Fruit fly (Drosophila melanogaster) whole organism, embryonic: ENCODE data around the gene CG9662.

ENCODE experiments used
- Bgb ChIP-seq: fragments of 200-800 bp; sonication (Bioruptor generic); IDR thresholded peaks from 2 replicates; pipeline ENCODE4 v1.3.6; 2022; ENCODE audit warnings: missing biosample characterization, missing genetic modification characterization; ENCODE audit not compliant: partially characterized antibody
- CG11696 ChIP-seq: fragments of 200-800 bp; sonication (Bioruptor generic); IDR thresholded peaks from 2 replicates; pipeline ENCODE4 v1.3.6; 2022; ENCODE audit warnings: missing biosample characterization, missing genetic modification characterization
- CG12236 ChIP-seq: fragments of 200-800 bp; sonication (Bioruptor generic); optimal IDR thresholded peaks from 2 replicates; lab custom pipeline; 2016; ENCODE audit warnings: missing biosample characterization, missing genetic modification characterization
- CG12299 ChIP-seq: fragments of 200-800 bp; sonication (Bioruptor generic); optimal IDR thresholded peaks from 2 replicates; lab custom pipeline; 2018; ENCODE audit warnings: missing biosample characterization, mild to moderate bottlenecking, missing genetic modification characterization
- CG14014 ChIP-seq: fragments of 200-800 bp; sonication (Bioruptor generic); IDR thresholded peaks from 2 replicates; pipeline ENCODE4 v1.3.6; 2022; ENCODE audit warnings: missing biosample characterization, missing genetic modification characterization
- CG14441 ChIP-seq: fragments of 200-800 bp; sonication (Bioruptor generic); IDR thresholded peaks from 2 replicates; pipeline ENCODE4 v1.3.6; 2022; ENCODE audit warnings: missing biosample characterization, missing genetic modification characterization
- CG1603 ChIP-seq: fragments of 200-800 bp; sonication (Bioruptor generic); optimal IDR thresholded peaks from 2 replicates; lab custom pipeline; 2019; ENCODE audit warnings: missing biosample characterization, mild to moderate bottlenecking, missing genetic modification characterization, moderate library complexity
- CG1792 ChIP-seq: fragments of 200-800 bp; sonication (Bioruptor generic); optimal IDR thresholded peaks from 2 replicates; lab custom pipeline; 2016; ENCODE audit warnings: missing biosample characterization, missing genetic modification characterization
- CG1832 ChIP-seq: fragments of 200-800 bp; sonication (Bioruptor generic); optimal IDR thresholded peaks from 2 replicates; lab custom pipeline; 2017; ENCODE audit warnings: missing biosample characterization, mild to moderate bottlenecking, missing genetic modification characterization, inconsistent platforms
- CG2678 ChIP-seq: fragments of 200-800 bp; sonication (Bioruptor generic); optimal IDR thresholded peaks from 3 replicates; lab custom pipeline; 2019; ENCODE audit warnings: missing biosample characterization, mild to moderate bottlenecking, missing genetic modification characterization, moderate library complexity
- CG30020 ChIP-seq: fragments of 200-800 bp; optimal IDR thresholded peaks from 2 replicates; lab custom pipeline; 2019; ENCODE audit warnings: missing biosample characterization, mild to moderate bottlenecking, missing genetic modification characterization, moderate library complexity
- CG30403 ChIP-seq: fragments of 200-800 bp; sonication (Bioruptor generic); optimal IDR thresholded peaks from 3 replicates; lab custom pipeline; 2016; ENCODE audit warnings: missing biosample characterization, missing genetic modification characterization
- CG34376 ChIP-seq: fragments of 200-800 bp; sonication (Bioruptor generic); optimal IDR thresholded peaks from 2 replicates; lab custom pipeline; 2018; ENCODE audit warnings: missing biosample characterization, mild to moderate bottlenecking, missing genetic modification characterization
- CG4707 ChIP-seq: fragments of 200-800 bp; sonication (Bioruptor generic); optimal IDR thresholded peaks from 2 replicates; lab custom pipeline; 2018; ENCODE audit warnings: missing biosample characterization, mild to moderate bottlenecking, missing genetic modification characterization, moderate library complexity
- CG6654 ChIP-seq: fragments of 200-800 bp; sonication (Bioruptor generic); optimal IDR thresholded peaks from 2 replicates; lab custom pipeline; 2017; ENCODE audit warnings: missing biosample characterization, mild to moderate bottlenecking, missing genetic modification characterization
- CG6813 ChIP-seq: fragments of 200-800 bp; sonication (Bioruptor generic); optimal IDR thresholded peaks from 2 replicates; lab custom pipeline; 2017; ENCODE audit warnings: missing biosample characterization, missing genetic modification characterization, mild to moderate bottlenecking, moderate library complexity, missing genetic modification reagents
- CG6854 ChIP-seq: fragments of 200-800 bp; sonication (Bioruptor generic); optimal IDR thresholded peaks from 3 replicates; lab custom pipeline; 2017; ENCODE audit warnings: missing biosample characterization, mild to moderate bottlenecking, missing genetic modification characterization
- CG7928 ChIP-seq: fragments of 200-800 bp; sonication (Bioruptor generic); optimal IDR thresholded peaks from 2 replicates; lab custom pipeline; 2017; ENCODE audit warnings: missing biosample characterization, mild to moderate bottlenecking, missing genetic modification characterization
- CG8089 ChIP-seq: fragments of 200-800 bp; sonication (Bioruptor generic); optimal IDR thresholded peaks from 3 replicates; lab custom pipeline; 2016; ENCODE audit warnings: missing biosample characterization, missing genetic modification characterization
- D19B ChIP-seq: fragments of 200-800 bp; sonication (Bioruptor generic); optimal IDR thresholded peaks from 2 replicates; lab custom pipeline; 2017; ENCODE audit warnings: missing biosample characterization, mild to moderate bottlenecking, missing genetic modification characterization
- Dip2 ChIP-seq: fragments of 200-800 bp; sonication (Bioruptor generic); IDR thresholded peaks from 2 replicates; pipeline ENCODE4 v1.3.6; 2022; ENCODE audit warnings: missing biosample characterization, missing genetic modification characterization
- Dll ChIP-seq: fragments of 200-800 bp; sonication (Bioruptor generic); IDR thresholded peaks from 4 replicates; pipeline ENCODE4 v1.3.6; 2022; ENCODE audit warnings: missing biosample characterization, missing genetic modification characterization; ENCODE audit not compliant: partially characterized antibody
- Eip74EF ChIP-seq, 2 experiments: fragments of 200-800 bp in 1 of 2; fragments of >200 bp in 1 of 2; sonication (Bioruptor generic) in 1 of 2; optimal IDR thresholded peaks; 2 replicates each; lab custom pipeline; 2017 to 2019; ENCODE audit warnings: missing biosample characterization in 2 of 2, missing genetic modification characterization in 2 of 2, mild to moderate bottlenecking in 1 of 2, moderate library complexity in 1 of 2
- Elba2 ChIP-seq: fragments of 200-800 bp; sonication (Bioruptor generic); optimal IDR thresholded peaks from 3 replicates; lab custom pipeline; 2016; ENCODE audit warnings: missing biosample characterization, missing genetic modification characterization
- Fer2 ChIP-seq: fragments of 200-800 bp; sonication (Bioruptor generic); optimal IDR thresholded peaks from 2 replicates; lab custom pipeline; 2018; ENCODE audit warnings: missing biosample characterization, mild to moderate bottlenecking, missing genetic modification characterization, moderate library complexity
- Gug ChIP-seq: fragments of 200-800 bp; sonication (Bioruptor generic); IDR thresholded peaks from 4 replicates; pipeline ENCODE4 v1.3.6; 2022; ENCODE audit warnings: missing biosample characterization, missing genetic modification characterization
- HHEX ChIP-seq: fragments of 200-800 bp; sonication (Bioruptor generic); optimal IDR thresholded peaks from 3 replicates; lab custom pipeline; 2017; ENCODE audit warnings: missing biosample characterization, mild to moderate bottlenecking, missing genetic modification characterization, missing genetic modification reagents
- Lpt ChIP-seq: fragments of >200 bp; optimal IDR thresholded peaks from 2 replicates; lab custom pipeline; 2018; ENCODE audit warnings: missing biosample characterization, missing genetic modification characterization
- Mad ChIP-seq: fragments of 200-800 bp; sonication (Bioruptor generic); optimal IDR thresholded peaks from 2 replicates; lab custom pipeline; 2016; ENCODE audit warnings: missing biosample characterization, missing genetic modification characterization
- NC2α ChIP-seq: fragments of 200-800 bp; sonication (Bioruptor generic); optimal IDR thresholded peaks from 2 replicates; lab custom pipeline; 2016; ENCODE audit warnings: missing biosample characterization, missing genetic modification characterization
- NK7.1 ChIP-seq: fragments of 200-800 bp; sonication (Bioruptor generic); optimal IDR thresholded peaks from 3 replicates; lab custom pipeline; 2016; ENCODE audit warnings: missing biosample characterization, missing genetic modification characterization
- Nf-YA ChIP-seq: fragments of 200-800 bp; sonication (Bioruptor generic); IDR thresholded peaks from 2 replicates; pipeline ENCODE4 v1.3.6; 2022; ENCODE audit warnings: missing biosample characterization, missing genetic modification characterization
- Nf-YB ChIP-seq: fragments of 200-800 bp; sonication (Bioruptor generic); optimal IDR thresholded peaks from 3 replicates; lab custom pipeline; 2019; ENCODE audit warnings: missing biosample characterization, mild to moderate bottlenecking, missing genetic modification characterization, moderate library complexity
- Opbp ChIP-seq: fragments of 200-800 bp; sonication (Bioruptor generic); IDR thresholded peaks from 3 replicates; pipeline ENCODE4 v1.3.6; 2022; ENCODE audit warnings: missing biosample characterization, missing genetic modification characterization; ENCODE audit not compliant: partially characterized antibody
- YL-1 ChIP-seq: fragments of 200-800 bp; sonication (Bioruptor generic); optimal IDR thresholded peaks from 3 replicates; lab custom pipeline; 2017; ENCODE audit warnings: missing biosample characterization, mild to moderate bottlenecking, missing genetic modification characterization
- al ChIP-seq: fragments of 200-800 bp; sonication (Bioruptor generic); IDR thresholded peaks from 2 replicates; pipeline ENCODE4 v1.3.6; 2022; ENCODE audit warnings: missing biosample characterization, missing genetic modification characterization
- cato ChIP-seq: fragments of 200-800 bp; sonication (Bioruptor generic); optimal IDR thresholded peaks from 2 replicates; lab custom pipeline; 2016; ENCODE audit warnings: missing biosample characterization, missing genetic modification characterization, borderline replicate concordance
- chinmo ChIP-seq: fragments of 200-800 bp; sonication (Bioruptor generic); IDR thresholded peaks from 4 replicates; pipeline ENCODE4 v1.3.6; 2022; ENCODE audit warnings: missing biosample characterization, missing genetic modification characterization; ENCODE audit not compliant: partially characterized antibody
- en ChIP-seq: fragments of 200-800 bp; sonication (Bioruptor generic); optimal IDR thresholded peaks from 2 replicates; lab custom pipeline; 2016; ENCODE audit warnings: missing biosample characterization, missing genetic modification characterization
- gsb ChIP-seq: fragments of 200-800 bp; sonication (Bioruptor generic); IDR thresholded peaks from 2 replicates; pipeline ENCODE4 v1.3.6; 2022; ENCODE audit warnings: missing biosample characterization, missing genetic modification characterization
- nau ChIP-seq: fragments of 200-800 bp; sonication (Bioruptor generic); optimal IDR thresholded peaks from 3 replicates; lab custom pipeline; 2017; ENCODE audit warnings: missing biosample characterization, mild to moderate bottlenecking, missing genetic modification characterization, missing genetic modification reagents
- pros ChIP-seq: fragments of 200-800 bp; sonication (Bioruptor generic); optimal IDR thresholded peaks from 3 replicates; lab custom pipeline; 2019; ENCODE audit warnings: missing biosample characterization, mild to moderate bottlenecking, missing genetic modification characterization, moderate library complexity
- pzg ChIP-seq: fragments of 200-800 bp; sonication (Bioruptor generic); optimal IDR thresholded peaks from 3 replicates; lab custom pipeline; 2018; ENCODE audit warnings: missing biosample characterization, mild to moderate bottlenecking, missing genetic modification characterization, moderate library complexity
- sens-2 ChIP-seq: fragments of 200-800 bp; sonication (Bioruptor generic); IDR thresholded peaks from 2 replicates; pipeline ENCODE4 v1.3.6; 2022; ENCODE audit warnings: missing biosample characterization, missing genetic modification characterization
- sug ChIP-seq: fragments of 200-800 bp; optimal IDR thresholded peaks from 2 replicates; lab custom pipeline; 2019; ENCODE audit warnings: missing biosample characterization, mild to moderate bottlenecking, missing genetic modification characterization, moderate library complexity
- tap ChIP-seq: fragments of 200-800 bp; optimal IDR thresholded peaks from 3 replicates; lab custom pipeline; 2019; ENCODE audit warnings: missing biosample characterization, mild to moderate bottlenecking, missing genetic modification characterization, moderate library complexity
- tup ChIP-seq: fragments of 200-800 bp; sonication (Bioruptor generic); optimal IDR thresholded peaks from 2 replicates; lab custom pipeline; 2016; ENCODE audit warnings: missing biosample characterization, mild to moderate bottlenecking, missing genetic modification characterization, moderate library complexity
- twi ChIP-seq: fragments of 200-800 bp; optimal IDR thresholded peaks from 2 replicates; lab custom pipeline; 2019; ENCODE audit warnings: missing biosample characterization, mild to moderate bottlenecking, missing genetic modification characterization, moderate library complexity

The CG9662 gene

dm6 chr2L:3354642-3355380 is 21.7 kb downstream of the CG9662 start, which contains the start of gene E23 (continued):
- TF ChIP-seq Elba2 (GFP tag; lab: Kevin White, UChicago), result peak; percentile 71
- peak; percentile 97 for TF ChIP-seq tap (tag; lab: Kevin White, UChicago)
- TF ChIP-seq NK7.1 (GFP tag; lab: Kevin White, UChicago), result peak; percentile 91
- peak; percentile 98 for TF ChIP-seq Mad
- TF ChIP-seq CG12236, result peak; percentile 78
- TF ChIP-seq CG14441 (GFP tag; lab: Robert Waterston, UW), result peak; percentile 97
- peak; percentile 97 for TF ChIP-seq sug
- TF ChIP-seq nau (GFP tag; lab: Kevin White, UChicago), result peak; percentile 97
- TF ChIP-seq CG14014, result peak; percentile 98
- peak; percentile 78 for TF ChIP-seq Bgb (GFP tag; lab: Robert Waterston, UW)
- TF ChIP-seq CG6654 (GFP tag; lab: Kevin White, UChicago), result peak; percentile 92
- peak; percentile 91 for TF ChIP-seq Nf-YB (GFP tag; lab: Kevin White, UChicago)
- peak; percentile 43; the same call in 3 of the 4 replicates for TF ChIP-seq Dll (GFP tag; lab: Robert Waterston, UW)
- peak; percentile 98 for TF ChIP-seq CG12299 (tag; lab: Kevin White, UChicago)
- peak; percentile 97; the same call in 3 of the 4 replicates for TF ChIP-seq chinmo
- peak; percentile 98 for TF ChIP-seq twi (tag; lab: Kevin White, UChicago)
- TF ChIP-seq YL-1 (GFP tag; lab: Kevin White, UChicago), result peak; percentile 97
- peak; percentile 86 for TF ChIP-seq CG1792 (GFP tag; lab: Kevin White, UChicago)
- TF ChIP-seq en (GFP tag; lab: Kevin White, UChicago), result peak; percentile 76
- TF ChIP-seq HHEX (GFP tag; lab: Kevin White, UChicago), result peak; percentile 99
- peak; percentile 88 for TF ChIP-seq CG1603 (tag; lab: Kevin White, UChicago)
- TF ChIP-seq sens-2, result peak; percentile 94
- peak; percentile 97 for TF ChIP-seq CG6813 (GFP tag; lab: Kevin White, UChicago)
- TF ChIP-seq CG8089 (GFP tag; lab: Kevin White, UChicago), result peak; percentile 92
- no peak for TF ChIP-seq CG1832
- TF ChIP-seq CG2678 (tag; lab: Kevin White, UChicago), result peak; percentile 99
- peak; percentile 92 for TF ChIP-seq D19B (GFP tag; lab: Kevin White, UChicago)
- peak; percentile 97 for TF ChIP-seq gsb (GFP tag; lab: Robert Waterston, UW)
- TF ChIP-seq CG30403, result peak; percentile 99
- peak; percentile 81 for TF ChIP-seq CG7928
- TF ChIP-seq CG4707 (GFP tag; lab: Kevin White, UChicago), result peak; percentile 93
- peak; percentile 98 for TF ChIP-seq al
- TF ChIP-seq NC2α (GFP tag; lab: Kevin White, UChicago), result peak; percentile 85
- TF ChIP-seq pros (GFP tag; lab: Kevin White, UChicago), result peak; percentile 80
- TF ChIP-seq CG6854 (GFP tag; lab: Kevin White, UChicago), result peak; percentile 96
- TF ChIP-seq Eip74EF (GFP tag; optimal IDR thresholded peaks at IDR 0.05; lab: Kevin White, UChicago), result peak in 1 of 2 experiments; percentile 99
- peak; percentile 97 for TF ChIP-seq Gug (GFP tag; lab: Robert Waterston, UW)
- TF ChIP-seq Dip2, result peak; percentile 74; the same call in 1 of the 2 replicates
- TF ChIP-seq Opbp (GFP tag; lab: Robert Waterston, UW), result peak; percentile 69; the same call in 2 of the 3 replicates
- peak; percentile 96 for TF ChIP-seq CG34376
- TF ChIP-seq Nf-YA, result peak; percentile 95
- TF ChIP-seq CG30020, result peak; percentile 92
- peak; percentile 13 for TF ChIP-seq pzg (GFP tag; lab: Kevin White, UChicago)
- no peak for TF ChIP-seq Lpt
- TF ChIP-seq tup (GFP tag; lab: Kevin White, UChicago), result peak; percentile 93
- TF ChIP-seq Fer2 (tag; lab: Kevin White, UChicago), result peak; percentile 94
- TF ChIP-seq CG11696, result peak; percentile 88
- TF ChIP-seq cato, result peak; percentile 98
